Worm (Caenorhabditis elegans): ENCODE measurements around the gene gpch-1.

ce11 chrIII:4398463-4398862 is 9.9 kb upstream of the gpch-1 start, which contains the start of gene R07E5.6:
- TF ChIP-seq unc-62 (GFP tag; optimal IDR thresholded peaks at IDR 0.05), result no peak
- no peak for TF ChIP-seq unc-39 (tag; optimal IDR thresholded peaks at IDR 0.05)
